Fruit fly (Drosophila melanogaster) whole organism: ENCODE measurements around the gene CG31869.

Experiments
- CG8478 ChIP-seq: fragments of >200 bp; optimal IDR thresholded peaks from 2 replicates; lab custom pipeline; 2018; ENCODE audit warnings: inconsistent platforms
- Dll ChIP-seq: fragments of >200 bp; optimal IDR thresholded peaks from 2 replicates; lab custom pipeline; 2017
- EcR ChIP-seq, 2 experiments: fragments of >200 bp; optimal IDR thresholded peaks; 2 replicates each; lab custom pipeline; 2017; ENCODE audit warnings: missing biosample characterization in 2 of 2, missing genetic modification characterization in 2 of 2, missing genetic modification reagents in 2 of 2
- pan ChIP-seq: fragments of >200 bp; optimal IDR thresholded peaks from 2 replicates; lab custom pipeline; 2017
- psq ChIP-seq: fragments of >200 bp; optimal IDR thresholded peaks from 2 replicates; lab custom pipeline; 2017
- usp ChIP-seq: fragments of >200 bp; optimal IDR thresholded peaks from 2 replicates; lab custom pipeline; 2017; ENCODE audit warnings: missing biosample characterization, missing genetic modification characterization, mixed read lengths

CG31869 gene

dm6 chr2L:10759624-10760023 is 41.3 kb downstream of the CG31869 start:
- no peak for TF ChIP-seq pan (lab: Kevin White, UChicago)
- no peak for TF ChIP-seq CG8478 (lab: Kevin White, UChicago)
- no peak for TF ChIP-seq Dll (lab: Kevin White, UChicago)
- no peak for TF ChIP-seq usp (GFP tag; lab: Kevin White, UChicago)
- TF ChIP-seq EcR (GFP tag; optimal IDR thresholded peaks at IDR 0.05; lab: Kevin White, UChicago): no peak
- TF ChIP-seq psq (lab: Kevin White, UChicago): no peak

- TF ChIP-seq psq (lab: Kevin White, UChicago) (no peak), EcR (GFP tag; optimal IDR thresholded peaks at IDR 0.05; lab: Kevin White, UChicago) (no peak), CG8478 (lab: Kevin White, UChicago) (no peak), pan (lab: Kevin White, UChicago) (no peak), Dll (lab: Kevin White, UChicago) (no peak)
Observed at dm6 chr2L:10757038-10757685, 43.7 kb downstream of the CG31869 start.

DNA sequence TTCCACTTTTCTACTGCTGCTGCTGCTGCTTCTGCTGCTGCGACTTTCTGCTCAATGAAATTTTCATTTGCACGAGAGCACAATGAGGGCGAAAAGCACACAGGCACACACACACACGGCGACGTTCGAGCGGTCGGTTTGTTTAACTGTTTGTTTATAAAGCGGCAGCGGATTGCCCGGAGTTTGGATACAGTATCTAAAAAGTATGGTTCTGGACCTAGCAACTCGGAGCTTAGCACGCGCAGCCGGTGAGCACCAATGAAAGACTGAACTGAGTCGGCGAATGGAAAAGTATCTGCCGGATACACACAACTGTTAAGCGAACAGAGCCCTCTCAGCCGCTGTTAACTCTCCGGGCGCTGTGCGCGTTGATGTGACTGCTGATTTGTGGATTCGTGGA is 44.9 kb downstream of the CG31869 start, which contains the start of gene CG17124:
Gene CG17124, minus strand, starts transcription at position 277 of the 400 bp plus-strand sequence.
- TF ChIP-seq Dll (lab: Kevin White, UChicago) (no peak), CG8478 (lab: Kevin White, UChicago) (no peak), pan (lab: Kevin White, UChicago) (no peak), psq (lab: Kevin White, UChicago) (no peak), EcR (GFP tag; optimal IDR thresholded peaks at IDR 0.05; lab: Kevin White, UChicago) (no peak), usp (GFP tag; lab: Kevin White, UChicago) (no peak)

DNA sequence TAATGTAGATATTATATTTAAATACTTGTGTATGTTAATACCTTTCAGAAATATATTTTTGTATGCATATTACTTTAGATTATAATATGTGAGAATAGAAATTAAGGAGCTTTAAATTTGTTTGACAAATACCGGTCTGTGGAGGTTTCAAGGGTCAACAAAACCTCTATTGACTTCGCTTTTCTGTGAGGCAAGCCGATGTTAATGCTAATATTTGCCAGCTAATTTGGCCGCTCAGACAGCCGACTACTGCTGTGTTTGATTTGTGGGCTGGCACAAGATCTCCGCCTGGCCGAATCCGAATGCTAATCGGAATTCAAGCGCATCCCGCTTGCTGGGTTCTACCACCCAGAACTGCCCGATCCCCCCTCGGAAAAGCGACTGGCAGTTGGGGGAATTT is 46.3 kb downstream of the CG31869 start:
- TF ChIP-seq EcR (GFP tag; optimal IDR thresholded peaks at IDR 0.05; lab: Kevin White, UChicago) (no peak), psq (lab: Kevin White, UChicago) (no peak), CG8478 (lab: Kevin White, UChicago) (no peak), Dll (lab: Kevin White, UChicago) (no peak), pan (lab: Kevin White, UChicago) (no peak), usp (GFP tag; lab: Kevin White, UChicago) (no peak)

DNA sequence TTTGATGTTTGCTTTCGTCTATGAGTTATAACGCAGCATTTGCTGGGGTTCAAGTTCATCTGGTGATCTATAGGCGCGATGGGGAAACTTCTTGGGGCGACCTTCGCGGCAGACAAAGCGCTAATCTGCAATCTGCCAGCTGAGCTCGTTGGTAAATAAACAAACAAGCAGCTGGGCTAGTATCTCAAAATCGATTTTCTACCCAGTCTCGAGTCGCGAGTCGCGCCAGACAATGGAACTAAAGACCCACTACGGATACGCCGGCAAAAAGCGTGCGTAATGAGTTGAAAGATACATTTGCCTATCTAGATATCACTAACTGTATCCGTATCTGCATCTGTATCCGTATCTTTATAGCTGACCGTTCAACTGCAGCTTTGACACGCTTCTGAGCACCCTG is 47.3 kb downstream of the CG31869 start:
- no peak for TF ChIP-seq usp (GFP tag; lab: Kevin White, UChicago)
- TF ChIP-seq pan (lab: Kevin White, UChicago): no peak
- TF ChIP-seq CG8478 (lab: Kevin White, UChicago): no peak
- no peak for TF ChIP-seq psq (lab: Kevin White, UChicago)
- no peak for TF ChIP-seq EcR (GFP tag; optimal IDR thresholded peaks at IDR 0.05; lab: Kevin White, UChicago)
- TF ChIP-seq Dll (lab: Kevin White, UChicago): no peak

dm6 chr2L:10752668-10753067 is 48.2 kb downstream of the CG31869 start:
- no peak for TF ChIP-seq usp (GFP tag; lab: Kevin White, UChicago)
- peak in 1 of 2 experiments; percentile 31 for TF ChIP-seq EcR (GFP tag; optimal IDR thresholded peaks at IDR 0.05; lab: Kevin White, UChicago)
- no peak for TF ChIP-seq Dll (lab: Kevin White, UChicago)
- TF ChIP-seq CG8478 (lab: Kevin White, UChicago): no peak
- TF ChIP-seq psq (lab: Kevin White, UChicago): no peak
- no peak for TF ChIP-seq pan (lab: Kevin White, UChicago)

- TF ChIP-seq CG8478 (lab: Kevin White, UChicago) (no peak), pan (lab: Kevin White, UChicago) (no peak), Dll (lab: Kevin White, UChicago) (no peak), psq (lab: Kevin White, UChicago) (no peak), usp (GFP tag; lab: Kevin White, UChicago) (no peak), EcR (GFP tag; optimal IDR thresholded peaks at IDR 0.05; lab: Kevin White, UChicago) (no peak)
Observed at dm6 chr2L:10751879-10752620, 48.9 kb downstream of the CG31869 start.

dm6 chr2L:10750915-10751612 is 49.8 kb downstream of the CG31869 start:
- TF ChIP-seq EcR (GFP tag; optimal IDR thresholded peaks at IDR 0.05; lab: Kevin White, UChicago) (peak in 1 of 2 experiments; percentile 44), Dll (lab: Kevin White, UChicago) (no peak)

DNA sequence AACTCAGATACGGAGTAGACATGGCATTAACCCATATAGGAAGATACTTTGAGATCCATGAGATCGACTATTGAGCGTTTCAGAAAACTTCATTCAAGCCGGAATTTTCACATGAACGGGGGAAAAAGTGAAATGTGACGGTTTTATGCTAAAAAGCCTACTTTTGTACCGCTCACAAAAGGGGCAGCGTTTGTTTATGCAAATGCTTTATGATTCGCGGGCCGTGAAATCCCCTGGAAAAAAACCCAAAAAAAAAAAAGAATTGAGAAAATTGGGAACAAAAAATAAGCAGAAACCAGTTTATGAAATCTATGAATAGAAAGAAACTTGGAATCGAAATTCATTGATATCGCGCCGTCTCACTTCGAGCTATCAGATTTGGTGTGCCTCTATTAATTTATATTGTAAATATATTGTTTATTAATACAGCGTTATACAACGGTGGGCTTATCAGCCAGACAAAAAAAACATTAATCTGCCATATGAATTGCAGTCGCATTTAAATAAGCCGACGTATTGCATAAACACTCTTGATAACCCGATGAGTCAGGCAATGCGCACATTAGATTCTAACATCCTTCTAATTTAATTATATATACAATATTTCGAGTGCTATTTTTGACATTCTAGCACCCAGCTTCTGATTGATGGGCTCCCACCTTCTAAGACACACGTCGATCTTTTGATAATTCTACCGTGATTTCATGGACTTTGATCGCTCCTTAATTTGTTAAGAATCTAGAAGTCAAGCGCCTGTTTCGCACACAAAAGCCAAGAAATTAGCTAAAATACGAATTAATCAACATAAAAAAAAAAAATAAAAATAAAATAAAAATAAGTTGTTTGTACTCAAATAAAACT is 51.1 kb downstream of the CG31869 start:
- TF ChIP-seq psq (lab: Kevin White, UChicago) (no peak), pan (lab: Kevin White, UChicago) (no peak), Dll (lab: Kevin White, UChicago) (no peak), usp (GFP tag; lab: Kevin White, UChicago) (no peak), EcR (GFP tag; optimal IDR thresholded peaks at IDR 0.05; lab: Kevin White, UChicago) (no peak), CG8478 (lab: Kevin White, UChicago) (no peak)

DNA sequence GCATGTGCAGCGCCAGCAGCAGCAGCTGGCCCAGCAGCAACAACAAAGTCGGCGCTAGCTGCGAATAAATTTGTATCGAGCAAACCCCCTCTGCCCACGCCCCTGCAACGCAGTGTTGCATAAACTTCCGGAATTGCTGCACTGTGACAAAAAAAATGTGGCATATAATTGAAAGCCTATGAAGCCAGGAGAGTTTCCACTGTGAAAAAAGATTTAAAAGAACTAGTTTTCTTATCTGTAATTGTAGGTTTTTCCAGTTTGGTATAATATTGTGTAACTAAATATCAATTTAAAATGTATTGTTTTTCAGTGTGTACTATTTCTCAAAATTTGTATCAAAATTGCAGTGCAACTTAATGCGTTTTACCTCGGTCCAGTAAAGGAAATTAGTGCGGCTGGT is 52.7 kb downstream of the CG31869 start:
- TF ChIP-seq pan (lab: Kevin White, UChicago): no peak
- no peak for TF ChIP-seq EcR (GFP tag; optimal IDR thresholded peaks at IDR 0.05; lab: Kevin White, UChicago)
